Fruit fly (Drosophila melanogaster): ENCODE measurements around the gene GNBP2.
A peak's percentile ranks its signal among the peaks of the same experiment; 100 is the strongest.

The GNBP2 gene

dm6 chr3L:18675363-18675866, at the start of gene GNBP2, which contains the start of gene GNBP1:
GNBP2 (minus strand) TSS chr3L:18675413.
GNBP1 (plus strand) TSS chr3L:18675800.
- TF ChIP-seq CG8159 (tag; optimal IDR thresholded peaks at IDR 0.05) (peak; percentile 92), CG4496 (GFP tag; IDR thresholded peaks at IDR 0.05) (peak; percentile 95), CG14655 (GFP tag; optimal IDR thresholded peaks at IDR 0.05) (no peak), CG8301 (tag; optimal IDR thresholded peaks at IDR 0.05) (peak; percentile 88), EcR (GFP tag; optimal IDR thresholded peaks at IDR 0.05) (no peak), CG15710 (tag; optimal IDR thresholded peaks at IDR 0.05) (peak; percentile 86), CG17806 (tag; optimal IDR thresholded peaks at IDR 0.05) (peak; percentile 90), CG34367 (tag; optimal IDR thresholded peaks at IDR 0.05) (peak; percentile 78), gl (tag; optimal IDR thresholded peaks at IDR 0.05) (peak; percentile 25), Pif1B (GFP tag; optimal IDR thresholded peaks at IDR 0.05) (peak; percentile 71), CG12605 (GFP tag; IDR thresholded peaks at IDR 0.05) (peak; percentile 93), Pif1A (GFP tag; optimal IDR thresholded peaks at IDR 0.05) (no peak), rn (GFP tag; IDR thresholded peaks at IDR 0.05) (peak; percentile 86), fd96Ca (GFP tag; IDR thresholded peaks at IDR 0.05) (no peak), CG13204 (GFP tag; optimal IDR thresholded peaks at IDR 0.05) (no peak), CG10348 (GFP tag; IDR thresholded peaks at IDR 0.05) (peak; percentile 62; the same call in 1 of the 2 replicates), CG32121 (GFP tag; IDR thresholded peaks at IDR 0.05) (peak; percentile 95), D1 (tag; optimal IDR thresholded peaks at IDR 0.05) (no peak), Snoo (tag; optimal IDR thresholded peaks at IDR 0.05) (peak; percentile 84), CG9948 (tag; optimal IDR thresholded peaks at IDR 0.05) (peak; percentile 89), Ets98B (GFP tag; IDR thresholded peaks at IDR 0.05) (peak; percentile 89)

- TF ChIP-seq CG12605 (GFP tag; IDR thresholded peaks at IDR 0.05) (no peak), CG10348 (GFP tag; IDR thresholded peaks at IDR 0.05) (no peak), CG4496 (GFP tag; IDR thresholded peaks at IDR 0.05) (no peak), CG34367 (tag; optimal IDR thresholded peaks at IDR 0.05) (no peak), D1 (tag; optimal IDR thresholded peaks at IDR 0.05) (no peak), gl (tag; optimal IDR thresholded peaks at IDR 0.05) (no peak), rn (GFP tag; IDR thresholded peaks at IDR 0.05) (no peak), Ets98B (GFP tag; IDR thresholded peaks at IDR 0.05) (no peak), CG17806 (tag; optimal IDR thresholded peaks at IDR 0.05) (no peak), EcR (GFP tag; optimal IDR thresholded peaks at IDR 0.05) (no peak), CG13204 (GFP tag; optimal IDR thresholded peaks at IDR 0.05) (no peak), CG8301 (tag; optimal IDR thresholded peaks at IDR 0.05) (no peak), Pif1B (GFP tag; optimal IDR thresholded peaks at IDR 0.05) (no peak)
These were observed 48.0 kb upstream of the GNBP2 start, which contains the start of gene CG12477 for dm6 chr3L:18723172-18723571. CG12477 (minus strand) TSS chr3L:18723272.

dm6 chr3L:18698312-18698711, 23.1 kb upstream of the GNBP2 start, which contains the start of gene Dic4:
Dic4 (minus strand) TSS chr3L:18698412.
- TF ChIP-seq CG9948 (tag; optimal IDR thresholded peaks at IDR 0.05) = no peak
- no peak for TF ChIP-seq CG8159 (tag; optimal IDR thresholded peaks at IDR 0.05)
- no peak for TF ChIP-seq D1 (tag; optimal IDR thresholded peaks at IDR 0.05)
- no peak for TF ChIP-seq Pif1A (GFP tag; optimal IDR thresholded peaks at IDR 0.05)
- no peak for TF ChIP-seq gl (tag; optimal IDR thresholded peaks at IDR 0.05)
- no peak for TF ChIP-seq CG4496 (GFP tag; IDR thresholded peaks at IDR 0.05)
- TF ChIP-seq CG32121 (GFP tag; IDR thresholded peaks at IDR 0.05) = no peak
- no peak for TF ChIP-seq CG10348 (GFP tag; IDR thresholded peaks at IDR 0.05)
- TF ChIP-seq Pif1B (GFP tag; optimal IDR thresholded peaks at IDR 0.05) = no peak
- TF ChIP-seq CG8301 (tag; optimal IDR thresholded peaks at IDR 0.05) = no peak
- TF ChIP-seq Ets98B (GFP tag; IDR thresholded peaks at IDR 0.05) = no peak
- TF ChIP-seq rn (GFP tag; IDR thresholded peaks at IDR 0.05) = no peak
- TF ChIP-seq CG17806 (tag; optimal IDR thresholded peaks at IDR 0.05) = no peak
- no peak for TF ChIP-seq CG34367 (tag; optimal IDR thresholded peaks at IDR 0.05)
- TF ChIP-seq fd96Ca (GFP tag; IDR thresholded peaks at IDR 0.05) = no peak
- TF ChIP-seq CG15710 (tag; optimal IDR thresholded peaks at IDR 0.05) = no peak
- no peak for TF ChIP-seq CG13204 (GFP tag; optimal IDR thresholded peaks at IDR 0.05)
- TF ChIP-seq CG12605 (GFP tag; IDR thresholded peaks at IDR 0.05) = no peak
- no peak for TF ChIP-seq Snoo (tag; optimal IDR thresholded peaks at IDR 0.05)

- TF ChIP-seq CG13204 (GFP tag; optimal IDR thresholded peaks at IDR 0.05) (no peak), CG4496 (GFP tag; IDR thresholded peaks at IDR 0.05) (no peak), Snoo (tag; optimal IDR thresholded peaks at IDR 0.05) (no peak), CG34367 (tag; optimal IDR thresholded peaks at IDR 0.05) (no peak), CG32121 (GFP tag; IDR thresholded peaks at IDR 0.05) (no peak), CG9948 (tag; optimal IDR thresholded peaks at IDR 0.05) (no peak), Pif1B (GFP tag; optimal IDR thresholded peaks at IDR 0.05) (no peak), CG12605 (GFP tag; IDR thresholded peaks at IDR 0.05) (no peak), fd96Ca (GFP tag; IDR thresholded peaks at IDR 0.05) (no peak), CG10348 (GFP tag; IDR thresholded peaks at IDR 0.05) (no peak), CG8159 (tag; optimal IDR thresholded peaks at IDR 0.05) (no peak), CG15710 (tag; optimal IDR thresholded peaks at IDR 0.05) (no peak)
These were observed 18.7 kb upstream of the GNBP2 start, which contains the start of gene CG6893 for dm6 chr3L:18693887-18694286. CG6893 (plus strand) TSS chr3L:18694187.

dm6 chr3L:18686220-18686801, 11.1 kb upstream of the GNBP2 start, which contains the start of gene Cyp12c1:
Cyp12c1 (minus strand) TSS chr3L:18686319.
- TF ChIP-seq gl (tag; optimal IDR thresholded peaks at IDR 0.05) = no peak
- no peak for TF ChIP-seq CG32121 (GFP tag; IDR thresholded peaks at IDR 0.05)
- TF ChIP-seq CG9948 (tag; optimal IDR thresholded peaks at IDR 0.05) = no peak
- TF ChIP-seq CG14655 (GFP tag; optimal IDR thresholded peaks at IDR 0.05) = no peak
- no peak for TF ChIP-seq D1 (tag; optimal IDR thresholded peaks at IDR 0.05)
- TF ChIP-seq Snoo (tag; optimal IDR thresholded peaks at IDR 0.05) = no peak
- no peak for TF ChIP-seq Ets98B (GFP tag; IDR thresholded peaks at IDR 0.05)
- no peak for TF ChIP-seq CG12605 (GFP tag; IDR thresholded peaks at IDR 0.05)
- TF ChIP-seq CG17806 (tag; optimal IDR thresholded peaks at IDR 0.05) = no peak
- TF ChIP-seq CG8159 (tag; optimal IDR thresholded peaks at IDR 0.05) = no peak
- no peak for TF ChIP-seq Pif1A (GFP tag; optimal IDR thresholded peaks at IDR 0.05)
- TF ChIP-seq CG8301 (tag; optimal IDR thresholded peaks at IDR 0.05) = no peak
- no peak for TF ChIP-seq CG10348 (GFP tag; IDR thresholded peaks at IDR 0.05)
- no peak for TF ChIP-seq Pif1B (GFP tag; optimal IDR thresholded peaks at IDR 0.05)
- TF ChIP-seq CG4496 (GFP tag; IDR thresholded peaks at IDR 0.05) = no peak
- TF ChIP-seq EcR (GFP tag; optimal IDR thresholded peaks at IDR 0.05) = no peak
- TF ChIP-seq CG13204 (GFP tag; optimal IDR thresholded peaks at IDR 0.05) = no peak
- no peak for TF ChIP-seq rn (GFP tag; IDR thresholded peaks at IDR 0.05)
- TF ChIP-seq CG34367 (tag; optimal IDR thresholded peaks at IDR 0.05) = no peak
- TF ChIP-seq CG15710 (tag; optimal IDR thresholded peaks at IDR 0.05) = no peak
